Worm (Caenorhabditis elegans): Measurements from ENCODE around the gene C08F11.7.
"Not testable (repeated sequence)": the region's sequence is repeated elsewhere in the genome, so short reads cannot be mapped to it uniquely, and the experiment has no call there.

ce11 chrIV:13597813-13598212 lies 39.3 kb upstream of the C08F11.7 start, which contains the start of gene Y45F10B.9:
- not testable (repeated sequence) for TF ChIP-seq nhr-237 (tag; optimal IDR thresholded peaks at IDR 0.05); mep-1 (tag; optimal IDR thresholded peaks at IDR 0.05); ama-1 (optimal IDR thresholded peaks at IDR 0.05); ceh-88 (GFP tag; IDR thresholded peaks at IDR 0.05); nhr-28 (tag; optimal IDR thresholded peaks at IDR 0.05); aly-2 (tag; optimal IDR thresholded peaks at IDR 0.05); ceh-82 (tag; optimal IDR thresholded peaks at IDR 0.05)
